ENCODE assay signal across 7 worm cellular contexts in the genomic region with DNA sequence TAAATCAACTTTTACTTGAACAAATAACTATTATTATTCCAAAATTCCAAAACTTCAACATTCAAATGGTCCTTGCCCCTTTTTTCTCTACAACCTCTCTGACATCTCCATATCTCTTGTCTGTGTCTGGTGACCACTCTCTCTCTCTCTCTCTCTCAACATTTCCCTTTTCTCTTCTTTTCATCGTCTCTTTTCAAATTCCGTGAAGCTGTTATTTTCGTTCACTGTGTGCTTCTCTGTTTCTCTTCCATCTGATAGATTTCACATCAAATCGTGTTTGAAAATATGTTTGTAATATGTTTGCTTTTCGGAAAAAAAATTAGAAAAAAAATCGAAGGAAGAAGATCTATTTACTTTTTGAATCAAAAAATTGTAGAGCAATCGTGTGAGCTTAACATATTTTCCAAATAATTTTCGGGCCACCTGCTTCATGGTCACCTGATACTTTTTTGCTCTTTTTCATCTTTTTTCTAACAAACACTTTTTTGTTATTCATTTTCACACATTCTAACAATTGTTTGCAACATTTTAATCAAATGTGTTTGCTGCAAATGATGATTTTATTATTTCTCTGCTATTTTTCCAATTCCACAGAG.
TF ChIP-seq lines count a peak whose summit lies in the region.

No protein-coding gene starts in this region.

TF ChIP-seq in whole organism, L1 larva, 84 proteins besides CTCF, POLR2A, EP300 and RAD21 (continues in another document):
- peak; percentile 31 to 37 for TF ChIP-seq lin-35 (GFP tag; optimal IDR thresholded peaks at IDR 0.05; lab: Kevin White, UChicago)
- TF ChIP-seq skn-1 (tag; optimal IDR thresholded peaks at IDR 0.05; lab: Kevin White, UChicago), result peak; percentile 26
- TF ChIP-seq dpl-1 (GFP tag; optimal IDR thresholded peaks at IDR 0.05; lab: Kevin White, UChicago), result peak in 2 of 3 experiments; percentile 11 to 23
- no peak for TF ChIP-seq sptf-1 (tag; optimal IDR thresholded peaks at IDR 0.05; lab: Kevin White, UChicago)
- TF ChIP-seq nhr-11 (tag; optimal IDR thresholded peaks at IDR 0.05; lab: Kevin White, UChicago), result no peak
- TF ChIP-seq fkh-8 (tag; optimal IDR thresholded peaks at IDR 0.05; lab: Kevin White, UChicago), result peak; percentile 23
- peak; percentile 70 for TF ChIP-seq snu-23 (GFP tag; optimal IDR thresholded peaks at IDR 0.05; lab: Kevin White, UChicago)
- peak; percentile 78 for TF ChIP-seq nhr-71 (tag; optimal IDR thresholded peaks at IDR 0.05; lab: Kevin White, UChicago)
- TF ChIP-seq elt-3 (tag; optimal IDR thresholded peaks at IDR 0.05; lab: Kevin White, UChicago), result peak in 1 of 6 experiments; percentile 45
- TF ChIP-seq grh-1 (GFP tag; IDR thresholded peaks at IDR 0.05; lab: Robert Waterston, UW), result no peak
- TF ChIP-seq efl-3 (GFP tag; optimal IDR thresholded peaks at IDR 0.05; lab: Kevin White, UChicago), result no peak
- TF ChIP-seq nhr-28 (tag; optimal IDR thresholded peaks at IDR 0.05; lab: Kevin White, UChicago), result no peak

TF ChIP-seq in whole organism, L2 larva, 48 proteins besides CTCF, POLR2A, EP300 and RAD21 (continues in another document):
- TF ChIP-seq nhr-129 (tag; optimal IDR thresholded peaks at IDR 0.05; lab: Kevin White, UChicago), result peak; percentile 55
- no peak for TF ChIP-seq aly-2 (tag; optimal IDR thresholded peaks at IDR 0.05; lab: Kevin White, UChicago)
- no peak for TF ChIP-seq ZK546.5 (tag; optimal IDR thresholded peaks at IDR 0.05; lab: Kevin White, UChicago)
- TF ChIP-seq crh-2 (tag; optimal IDR thresholded peaks at IDR 0.05; lab: Kevin White, UChicago), result no peak
- TF ChIP-seq ztf-1 (GFP tag; conservative IDR thresholded peaks at IDR 0.05; lab: Robert Waterston, UW), result no peak
- no peak for TF ChIP-seq ztf-11 (tag; optimal IDR thresholded peaks at IDR 0.05; lab: Kevin White, UChicago)
- TF ChIP-seq dmd-4 (tag; optimal IDR thresholded peaks at IDR 0.05; lab: Kevin White, UChicago), result peak; percentile 48
- no peak for TF ChIP-seq lin-11 (tag; optimal IDR thresholded peaks at IDR 0.05; lab: Kevin White, UChicago)
- TF ChIP-seq F13H6.1 (tag; optimal IDR thresholded peaks at IDR 0.05; lab: Kevin White, UChicago), result peak; percentile 60
- TF ChIP-seq sma-9 (GFP tag; optimal IDR thresholded peaks at IDR 0.05; lab: Kevin White, UChicago), result peak; percentile 33
- TF ChIP-seq sma-9 (tag; optimal IDR thresholded peaks at IDR 0.05; lab: Kevin White, UChicago), result no peak
- TF ChIP-seq blmp-1 (tag; optimal IDR thresholded peaks at IDR 0.05; lab: Kevin White, UChicago; ENCODE audit: insufficient read depth), result peak; percentile 29

TF ChIP-seq in whole organism, L3 larva, 47 proteins besides CTCF, POLR2A, EP300 and RAD21 (continues in another document):
- TF ChIP-seq zag-1 (tag; optimal IDR thresholded peaks at IDR 0.05; lab: Kevin White, UChicago), result no peak
- no peak for TF ChIP-seq fkh-10 (GFP tag; optimal IDR thresholded peaks at IDR 0.05; lab: Kevin White, UChicago)
- no peak for TF ChIP-seq lin-39 (tag; optimal IDR thresholded peaks at IDR 0.05; lab: Kevin White, UChicago)
- no peak for TF ChIP-seq mml-1 (tag; optimal IDR thresholded peaks at IDR 0.05; lab: Kevin White, UChicago)
- no peak for TF ChIP-seq ceh-28 (tag; optimal IDR thresholded peaks at IDR 0.05; lab: Kevin White, UChicago)
- TF ChIP-seq eor-1 (tag; optimal IDR thresholded peaks at IDR 0.05; lab: Kevin White, UChicago), result no peak
- TF ChIP-seq lin-15B (tag; optimal IDR thresholded peaks at IDR 0.05; lab: Kevin White, UChicago), result no peak
- TF ChIP-seq nhr-12 (tag; optimal IDR thresholded peaks at IDR 0.05; lab: Kevin White, UChicago), result no peak
- no peak for TF ChIP-seq ZK546.5 (tag; optimal IDR thresholded peaks at IDR 0.05; lab: Kevin White, UChicago)
- no peak for TF ChIP-seq ztf-4 (tag; optimal IDR thresholded peaks at IDR 0.05; lab: Kevin White, UChicago)
- TF ChIP-seq mdl-1 (tag; optimal IDR thresholded peaks at IDR 0.05; lab: Kevin White, UChicago), result no peak
- TF ChIP-seq pha-4 (tag; optimal IDR thresholded peaks at IDR 0.05; lab: Kevin White, UChicago), result peak; percentile 56
- TF ChIP-seq egl-27 (tag; optimal IDR thresholded peaks at IDR 0.05; lab: Kevin White, UChicago), result no peak

TF ChIP-seq in whole organism, L4 larva, 104 proteins besides CTCF, POLR2A, EP300 and RAD21 (continues in another document):
- peak; percentile 54; the same call in 1 of the 2 replicates for TF ChIP-seq hmg-1.1 (GFP tag; IDR thresholded peaks at IDR 0.05; lab: Robert Waterston, UW)
- peak in 1 of 2 experiments; percentile 21 for TF ChIP-seq unc-62 (GFP tag; optimal IDR thresholded peaks at IDR 0.05 in 1 of 2; lab: Kevin White, UChicago)
- no peak for TF ChIP-seq unc-62 (tag; optimal IDR thresholded peaks at IDR 0.05; lab: Kevin White, UChicago)
- no peak for TF ChIP-seq mxl-2 (GFP tag; conservative IDR thresholded peaks at IDR 0.05; lab: Robert Waterston, UW)
- no peak for TF ChIP-seq nhr-42 (GFP tag; IDR thresholded peaks at IDR 0.05; lab: Robert Waterston, UW)
- no peak for TF ChIP-seq nhr-10 (tag; optimal IDR thresholded peaks at IDR 0.05; lab: Kevin White, UChicago)
- TF ChIP-seq F37D6.2 (tag; optimal IDR thresholded peaks at IDR 0.05; lab: Kevin White, UChicago), result no peak
- TF ChIP-seq nhr-76 (tag; optimal IDR thresholded peaks at IDR 0.05; lab: Kevin White, UChicago), result no peak
- TF ChIP-seq Y105C5A.15 (GFP tag; IDR thresholded peaks at IDR 0.05; lab: Robert Waterston, UW), result no peak
- TF ChIP-seq fkh-10 (GFP tag; optimal IDR thresholded peaks at IDR 0.05; lab: Kevin White, UChicago), result no peak
- no peak for TF ChIP-seq fos-1 (tag; optimal IDR thresholded peaks at IDR 0.05; lab: Kevin White, UChicago)
- no peak for TF ChIP-seq ztf-7 (tag; optimal IDR thresholded peaks at IDR 0.05; lab: Kevin White, UChicago)
- TF ChIP-seq T20F7.1 (GFP tag; optimal IDR thresholded peaks at IDR 0.05; lab: Kevin White, UChicago), result no peak

TF ChIP-seq in whole organism, late embryonic, 69 proteins besides CTCF, POLR2A, EP300 and RAD21 (continues in another document):
- no peak for TF ChIP-seq ceh-24 (tag; optimal IDR thresholded peaks at IDR 0.05; lab: Kevin White, UChicago)
- TF ChIP-seq hlh-30 (tag; optimal IDR thresholded peaks at IDR 0.05; lab: Kevin White, UChicago; ENCODE audit: insufficient read depth), result peak; percentile 61
- TF ChIP-seq nfya-1 (tag; optimal IDR thresholded peaks at IDR 0.05; lab: Kevin White, UChicago), result peak; percentile 7
- no peak for TF ChIP-seq ceh-48 (tag; optimal IDR thresholded peaks at IDR 0.05; lab: Kevin White, UChicago)
- no peak for TF ChIP-seq F13H6.1 (tag; optimal IDR thresholded peaks at IDR 0.05; lab: Kevin White, UChicago)
- TF ChIP-seq unc-55 (GFP tag; optimal IDR thresholded peaks at IDR 0.05; lab: Kevin White, UChicago), result peak; percentile 59
- no peak for TF ChIP-seq ama-1 (optimal IDR thresholded peaks at IDR 0.05; lab: Kevin White, UChicago)
- no peak for TF ChIP-seq pha-2 (tag; optimal IDR thresholded peaks at IDR 0.05; lab: Kevin White, UChicago)
- no peak for TF ChIP-seq K02D7.2 (tag; optimal IDR thresholded peaks at IDR 0.05; lab: Kevin White, UChicago)
- TF ChIP-seq pag-3 (tag; optimal IDR thresholded peaks at IDR 0.05; lab: Kevin White, UChicago; ENCODE audit: borderline replicate concordance), result no peak
- no peak for TF ChIP-seq nhr-232 (tag; optimal IDR thresholded peaks at IDR 0.05; lab: Kevin White, UChicago)
- peak; percentile 31 for TF ChIP-seq ceh-18 (tag; optimal IDR thresholded peaks at IDR 0.05; lab: Kevin White, UChicago)
- TF ChIP-seq unc-42 (tag; optimal IDR thresholded peaks at IDR 0.05; lab: Kevin White, UChicago), result peak; percentile 10

TF ChIP-seq in whole organism, mixed stage, embryonic, 35 proteins besides CTCF, POLR2A, EP300 and RAD21 (continues in another document):
- TF ChIP-seq nhr-2 (tag; optimal IDR thresholded peaks at IDR 0.05; lab: Kevin White, UChicago), result no peak
- TF ChIP-seq mls-2 (tag; optimal IDR thresholded peaks at IDR 0.05; lab: Kevin White, UChicago), result no peak
- TF ChIP-seq tbx-8 (GFP tag; optimal IDR thresholded peaks at IDR 0.05; lab: Kevin White, UChicago), result no peak
- TF ChIP-seq bed-3 (GFP tag; optimal IDR thresholded peaks at IDR 0.05; lab: Kevin White, UChicago), result no peak
- TF ChIP-seq hlh-1 (tag; optimal IDR thresholded peaks at IDR 0.05; lab: Kevin White, UChicago), result no peak
- peak; percentile 13 for TF ChIP-seq mep-1 (tag; optimal IDR thresholded peaks at IDR 0.05; lab: Kevin White, UChicago)
- no peak for TF ChIP-seq nhr-237 (tag; optimal IDR thresholded peaks at IDR 0.05; lab: Kevin White, UChicago)
- no peak for TF ChIP-seq lsy-2 (tag; optimal IDR thresholded peaks at IDR 0.05; lab: Kevin White, UChicago)
- TF ChIP-seq ceh-83 (GFP tag; optimal IDR thresholded peaks at IDR 0.05; lab: Kevin White, UChicago), result no peak
- no peak for TF ChIP-seq flh-1 (GFP tag; optimal IDR thresholded peaks at IDR 0.05; lab: Kevin White, UChicago)
- TF ChIP-seq unc-39 (tag; optimal IDR thresholded peaks at IDR 0.05; lab: Kevin White, UChicago), result no peak
- TF ChIP-seq M03D4.4 (tag; optimal IDR thresholded peaks at IDR 0.05; lab: Kevin White, UChicago), result no peak
- TF ChIP-seq lin-13 (tag; optimal IDR thresholded peaks at IDR 0.05; lab: Kevin White, UChicago), result no peak
- no peak for TF ChIP-seq nhr-76 (tag; optimal IDR thresholded peaks at IDR 0.05; lab: Kevin White, UChicago)
- TF ChIP-seq unc-62 (GFP tag; optimal IDR thresholded peaks at IDR 0.05; lab: Kevin White, UChicago), result peak; percentile 10
- no peak for TF ChIP-seq blmp-1 (tag; optimal IDR thresholded peaks at IDR 0.05; lab: Kevin White, UChicago)

TF ChIP-seq in whole organism, young adult, 124 proteins besides CTCF, POLR2A, EP300 and RAD21:
- peak; percentile 39; the same call in 1 of the 2 replicates for TF ChIP-seq hmg-1.2 (GFP tag; IDR thresholded peaks at IDR 0.05; lab: Robert Waterston, UW)
- TF ChIP-seq F52B5.7 (tag; optimal IDR thresholded peaks at IDR 0.05; lab: Kevin White, UChicago), result no peak
- TF ChIP-seq attf-5 (GFP tag; optimal IDR thresholded peaks at IDR 0.05; lab: Kevin White, UChicago), result peak; percentile 12
- no peak for TF ChIP-seq repo-1 (tag; optimal IDR thresholded peaks at IDR 0.05; lab: Kevin White, UChicago)
- no peak for TF ChIP-seq tbp1 (GFP tag; optimal IDR thresholded peaks at IDR 0.05; lab: Kevin White, UChicago)
- no peak for TF ChIP-seq madf-3 (GFP tag; IDR thresholded peaks at IDR 0.05; lab: Robert Waterston, UW)
- TF ChIP-seq ZK185.1 (tag; optimal IDR thresholded peaks at IDR 0.05; lab: Kevin White, UChicago; ENCODE audit: poor library complexity, severe bottlenecking), result peak; percentile 0
- TF ChIP-seq Y53F4B.3 (GFP tag; IDR thresholded peaks at IDR 0.05; lab: Robert Waterston, UW), result no peak
- TF ChIP-seq aptf-3 (GFP tag; IDR thresholded peaks at IDR 0.05; lab: Robert Waterston, UW), result no peak
- no peak for TF ChIP-seq him-1 (tag; optimal IDR thresholded peaks at IDR 0.05; lab: Kevin White, UChicago)
- TF ChIP-seq akir-1 (GFP tag; optimal IDR thresholded peaks at IDR 0.05; lab: Kevin White, UChicago), result no peak
- TF ChIP-seq nhr-120 (GFP tag; IDR thresholded peaks at IDR 0.05; lab: Robert Waterston, UW), result no peak
- no peak for TF ChIP-seq F55B11.4 (tag; optimal IDR thresholded peaks at IDR 0.05; lab: Kevin White, UChicago; ENCODE audit: borderline replicate concordance, insufficient read depth)
- no peak for TF ChIP-seq ceh-100 (GFP tag; IDR thresholded peaks at IDR 0.05; lab: Robert Waterston, UW)
